Worm (Caenorhabditis elegans) whole organism, L3 larva: Measurements from ENCODE around the gene C05G5.7.

Experiments
- lin-39 ChIP-seq: fragments of 150-350 bp; optimal IDR thresholded peaks from 2 replicates; lab custom pipeline; 2018; ENCODE audit warnings: missing biosample characterization, missing genetic modification reagents, missing genetic modification characterization
- nfya-1 ChIP-seq: sonication (generic microtip); optimal IDR thresholded peaks from 2 replicates; lab custom pipeline; 2017; ENCODE audit warnings: missing genetic modification characterization, mild to moderate bottlenecking, missing compliant biosample characterization, antibody characterized with exemption, moderate library complexity; ENCODE audit not compliant: insufficient read depth
- nhr-77 ChIP-seq: fragments of 150-350 bp; optimal IDR thresholded peaks from 2 replicates; lab custom pipeline; 2014; ENCODE audit warnings: missing biosample characterization, missing genetic modification characterization
- pqm-1 ChIP-seq: fragments of 150-350 bp; optimal IDR thresholded peaks from 2 replicates; lab custom pipeline; 2017; ENCODE audit warnings: missing biosample characterization, missing genetic modification characterization, inconsistent platforms
- skn-1 ChIP-seq: fragments of 150-350 bp; optimal IDR thresholded peaks from 2 replicates; lab custom pipeline; 2014; ENCODE audit warnings: missing biosample characterization, missing genetic modification characterization
- unc-39 ChIP-seq: sonication (generic microtip); optimal IDR thresholded peaks from 4 replicates; lab custom pipeline; 2017; ENCODE audit warnings: missing biosample characterization, missing genetic modification characterization

DNA sequence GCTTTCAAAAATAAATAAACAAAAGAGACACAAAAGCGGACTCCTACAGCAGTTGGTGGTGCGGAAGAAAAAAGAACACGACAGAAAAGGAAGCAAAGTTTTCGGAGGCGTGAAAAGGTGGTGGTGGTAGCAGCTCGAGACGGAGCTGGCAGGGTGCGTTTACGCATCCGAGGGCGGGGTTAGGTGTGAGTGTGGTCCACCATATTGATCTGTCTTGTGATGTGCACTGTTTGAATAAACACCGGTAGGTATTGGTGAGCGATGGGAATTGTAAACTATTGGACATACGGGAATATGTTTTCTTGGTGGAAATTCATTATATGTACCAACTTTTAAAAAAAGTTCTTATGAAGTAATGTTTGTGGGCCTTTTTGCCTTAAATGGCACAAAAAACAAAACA lies 17.4 kb upstream of the C05G5.7 start, which contains the start of gene C05G5.5:
- TF ChIP-seq skn-1 (tag; lab: Kevin White, UChicago), result no peak
- TF ChIP-seq pqm-1 (tag; lab: Kevin White, UChicago), result no peak
- TF ChIP-seq nhr-77, result no peak
- TF ChIP-seq unc-39 (tag; lab: Kevin White, UChicago), result no peak
- TF ChIP-seq nfya-1, result no peak
- no peak for TF ChIP-seq lin-39 (tag; lab: Kevin White, UChicago)
